Worm (Caenorhabditis elegans) whole organism, late embryonic: Measurements from ENCODE around the gene rnp-9.

Experiments used
- ceh-34 ChIP-seq: sonication (generic microtip); optimal IDR thresholded peaks from 2 replicates; lab custom pipeline; 2016; ENCODE audit warnings: mild to moderate bottlenecking, missing genetic modification characterization, missing compliant biosample characterization
- che-1 ChIP-seq: sonication (generic microtip); optimal IDR thresholded peaks from 2 replicates; lab custom pipeline; 2016; ENCODE audit warnings: mild to moderate bottlenecking, missing genetic modification characterization, missing compliant biosample characterization
- elt-2 ChIP-seq: sonication (generic microtip); optimal IDR thresholded peaks from 2 replicates; lab custom pipeline; 2016; ENCODE audit warnings: missing genetic modification reagents, missing genetic modification characterization, missing compliant biosample characterization
- hlh-15 ChIP-seq: sonication (generic microtip); optimal IDR thresholded peaks from 2 replicates; lab custom pipeline; 2016; ENCODE audit warnings: missing genetic modification characterization, missing compliant biosample characterization
- hlh-6 ChIP-seq: sonication (generic microtip); optimal IDR thresholded peaks from 2 replicates; lab custom pipeline; 2016; ENCODE audit warnings: missing genotype, missing genetic modification characterization, missing compliant biosample characterization
- lin-11 ChIP-seq: fragments of 200-800 bp; sonication (Bioruptor generic); optimal IDR thresholded peaks from 2 replicates; lab custom pipeline; 2018; ENCODE audit warnings: mild to moderate bottlenecking, missing genetic modification characterization, missing compliant biosample characterization
- odd-2 ChIP-seq: sonication (generic microtip); optimal IDR thresholded peaks from 2 replicates; lab custom pipeline; 2017; ENCODE audit warnings: antibody characterized with exemption, mild to moderate bottlenecking, missing genetic modification characterization, missing compliant biosample characterization
- ref-2 ChIP-seq: sonication (generic microtip); optimal IDR thresholded peaks from 2 replicates; lab custom pipeline; 2016; ENCODE audit warnings: missing genetic modification characterization, missing compliant biosample characterization
- syd-9 ChIP-seq: sonication (generic microtip); optimal IDR thresholded peaks from 2 replicates; lab custom pipeline; 2016; ENCODE audit warnings: mild to moderate bottlenecking, missing genetic modification characterization, moderate library complexity, missing compliant biosample characterization
- tbx-2 ChIP-seq: sonication (generic microtip); optimal IDR thresholded peaks from 2 replicates; lab custom pipeline; 2016; ENCODE audit warnings: missing genetic modification characterization, missing compliant biosample characterization
- zip-5 ChIP-seq: sonication (generic microtip); optimal IDR thresholded peaks from 2 replicates; lab custom pipeline; 2016; ENCODE audit warnings: missing genetic modification characterization, missing compliant biosample characterization

DNA sequence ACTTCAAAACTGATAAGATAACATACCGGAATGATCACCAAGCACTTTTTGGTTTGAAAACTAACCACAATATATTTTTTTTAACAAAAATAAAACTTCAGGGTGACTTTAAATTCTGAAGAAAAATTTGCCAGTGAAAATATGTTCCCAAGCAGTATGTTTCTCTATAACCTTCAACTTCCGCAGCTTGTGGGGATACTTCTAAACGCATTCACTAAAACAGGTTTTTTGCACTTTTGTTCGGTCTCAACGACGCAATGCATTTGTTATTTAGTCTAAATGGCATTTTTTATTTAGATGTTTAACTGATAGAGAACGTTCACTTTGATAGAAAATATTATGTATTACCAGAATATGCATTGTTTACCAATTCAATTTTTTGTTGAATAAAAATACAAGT is 22.1 kb downstream of the rnp-9 start:
- TF ChIP-seq elt-2 (tag; lab: Kevin White, UChicago) = no peak
- TF ChIP-seq syd-9 = no peak
- TF ChIP-seq hlh-15 = no peak
- no peak for TF ChIP-seq tbx-2
- no peak for TF ChIP-seq zip-5 (tag; lab: Kevin White, UChicago)
- TF ChIP-seq lin-11 (tag; lab: Kevin White, UChicago) = no peak
- TF ChIP-seq ref-2 (tag; lab: Kevin White, UChicago) = no peak
- no peak for TF ChIP-seq che-1 (tag; lab: Kevin White, UChicago)
- no peak for TF ChIP-seq ceh-34 (tag; lab: Kevin White, UChicago)
- no peak for TF ChIP-seq hlh-6 (tag; lab: Kevin White, UChicago)
- no peak for TF ChIP-seq odd-2 (tag; lab: Kevin White, UChicago)
